Worm (Caenorhabditis elegans) whole organism, L4 larva: Measurements from ENCODE around the gene deb-1.

Experiments
- D1046.2 ChIP-seq: fragments of 200-800 bp; sonication (Bioruptor generic); IDR thresholded peaks from 2 replicates; pipeline ENCODE4 v1.3.6; 2022; ENCODE audit warnings: missing genetic modification characterization, missing compliant biosample characterization
- F10B5.3 ChIP-seq: sonication (generic microtip); optimal IDR thresholded peaks from 2 replicates; lab custom pipeline; 2016; ENCODE audit warnings: mild to moderate bottlenecking, missing genetic modification characterization, missing compliant biosample characterization
- F26F4.8 ChIP-seq: fragments of 200-800 bp; sonication (Bioruptor generic); conservative IDR thresholded peaks from 2 replicates; pipeline ENCODE4 v1.3.6; 2022; ENCODE audit warnings: missing genetic modification characterization, missing compliant biosample characterization
- F37D6.2 ChIP-seq: sonication (generic microtip); optimal IDR thresholded peaks from 2 replicates; lab custom pipeline; 2016; ENCODE audit warnings: mild to moderate bottlenecking, missing genetic modification characterization, missing compliant biosample characterization
- F44E2.7 ChIP-seq: fragments of 200-800 bp; sonication (Bioruptor generic); IDR thresholded peaks from 2 replicates; pipeline ENCODE4 v2.1.2; 2022; ENCODE audit warnings: missing genetic modification characterization, missing compliant biosample characterization
- F49E8.2 ChIP-seq: sonication (generic microtip); optimal IDR thresholded peaks from 2 replicates; lab custom pipeline; 2016; ENCODE audit warnings: missing compliant biosample characterization, mild to moderate bottlenecking, missing genetic modification characterization, borderline replicate concordance
- ZK546.5 ChIP-seq, 2 experiments: sonication (generic microtip); optimal IDR thresholded peaks; 2 replicates each; lab custom pipeline; 2017; ENCODE audit warnings: missing biosample characterization in 2 of 2, missing genetic modification characterization in 2 of 2
- aly-2 ChIP-seq: sonication (generic microtip); optimal IDR thresholded peaks from 2 replicates; lab custom pipeline; 2018; ENCODE audit warnings: missing biosample characterization, missing genetic modification characterization
- ama-1 ChIP-seq: fragments of 150-350 bp; optimal IDR thresholded peaks from 2 replicates; lab custom pipeline; 2014; ENCODE audit warnings: inconsistent platforms, mixed read lengths
- attf-4 ChIP-seq: sonication (generic microtip); optimal IDR thresholded peaks from 3 replicates; lab custom pipeline; 2017; ENCODE audit warnings: missing biosample characterization, missing genetic modification characterization
- ceh-20 ChIP-seq: fragments of 200-800 bp; sonication (Bioruptor generic); IDR thresholded peaks from 2 replicates; pipeline ENCODE4 v1.3.6; 2022; ENCODE audit warnings: missing genetic modification reagents, missing genetic modification characterization, missing compliant biosample characterization
- ceh-28 ChIP-seq: fragments of 150-350 bp; optimal IDR thresholded peaks from 2 replicates; lab custom pipeline; 2014; ENCODE audit warnings: missing biosample characterization, missing genetic modification reagents, missing genetic modification characterization
- ceh-32 ChIP-seq: sonication (generic microtip); optimal IDR thresholded peaks from 2 replicates; lab custom pipeline; 2016; ENCODE audit warnings: mild to moderate bottlenecking, missing genetic modification characterization, missing compliant biosample characterization; ENCODE audit not compliant: poor library complexity
- ceh-44 ChIP-seq: fragments of 200-800 bp; sonication (Bioruptor generic); IDR thresholded peaks from 2 replicates; pipeline ENCODE4 v1.3.6; 2022; ENCODE audit warnings: missing genetic modification reagents, missing genetic modification characterization, missing compliant biosample characterization
- cey-2 ChIP-seq: sonication (generic microtip); optimal IDR thresholded peaks from 3 replicates; lab custom pipeline; 2017; ENCODE audit warnings: missing genetic modification characterization, mild to moderate bottlenecking, missing compliant biosample characterization, antibody characterized with exemption, borderline replicate concordance; ENCODE audit not compliant: insufficient read depth
- ctbp-1 ChIP-seq: fragments of 200-800 bp; sonication (Bioruptor generic); IDR thresholded peaks from 2 replicates; pipeline ENCODE4 v1.3.6; 2022; ENCODE audit warnings: missing genetic modification reagents, missing genetic modification characterization, missing compliant biosample characterization
- daf-16 ChIP-seq, 3 experiments: sonication (generic microtip); optimal IDR thresholded peaks; 2 replicates each; lab custom pipeline; 2016 to 2017; ENCODE audit warnings: missing genetic modification characterization in 3 of 3, missing genetic modification reagents in 3 of 3, mild to moderate bottlenecking in 2 of 3, missing compliant biosample characterization in 2 of 3, missing biosample characterization in 1 of 3, moderate library complexity in 1 of 3
- daf-19 ChIP-seq: fragments of 200-800 bp; sonication (Bioruptor generic); conservative IDR thresholded peaks from 2 replicates; pipeline ENCODE4 v1.3.6; 2022; ENCODE audit warnings: missing genetic modification characterization, missing compliant biosample characterization
- dmd-8 ChIP-seq: fragments of 200-800 bp; sonication (Bioruptor generic); IDR thresholded peaks from 2 replicates; pipeline ENCODE4 v1.3.6; 2022; ENCODE audit warnings: missing genetic modification characterization, missing compliant biosample characterization
- dmd-9 ChIP-seq: fragments of 200-800 bp; sonication (Bioruptor generic); IDR thresholded peaks from 2 replicates; pipeline ENCODE4 v1.3.6; 2022; ENCODE audit warnings: missing genetic modification reagents, missing genetic modification characterization, missing compliant biosample characterization
- dpl-1 ChIP-seq: fragments of 150-350 bp; optimal IDR thresholded peaks from 2 replicates; lab custom pipeline; 2014; ENCODE audit warnings: missing biosample characterization, missing genetic modification reagents, missing genetic modification characterization
- duxl-1 ChIP-seq: sonication (generic microtip); optimal IDR thresholded peaks from 2 replicates; lab custom pipeline; 2016; ENCODE audit warnings: mild to moderate bottlenecking, missing genetic modification characterization, moderate library complexity, missing compliant biosample characterization; ENCODE audit not compliant: poor library complexity
- dve-1 ChIP-seq: sonication (generic microtip); optimal IDR thresholded peaks from 2 replicates; lab custom pipeline; 2017; ENCODE audit warnings: antibody characterized with exemption, mild to moderate bottlenecking, missing genetic modification characterization, missing compliant biosample characterization; ENCODE audit not compliant: insufficient read depth
- fkh-10 ChIP-seq: fragments of 150-350 bp; optimal IDR thresholded peaks from 2 replicates; lab custom pipeline; 2014; ENCODE audit warnings: missing biosample characterization, missing genetic modification reagents, missing genetic modification characterization
- fos-1 ChIP-seq: fragments of 150-350 bp; optimal IDR thresholded peaks from 2 replicates; lab custom pipeline; 2014; ENCODE audit warnings: missing biosample characterization, missing genetic modification characterization
- hif-1 ChIP-seq, 2 experiments: sonication (generic microtip); optimal IDR thresholded peaks; 2 replicates each; lab custom pipeline; 2016 to 2017; ENCODE audit warnings: missing compliant biosample characterization in 2 of 2, missing genetic modification characterization in 2 of 2, missing genetic modification reagents in 2 of 2, missing genotype in 2 of 2, mild to moderate bottlenecking in 1 of 2
- hlh-30 ChIP-seq: sonication (generic microtip); optimal IDR thresholded peaks from 2 replicates; lab custom pipeline; 2017; ENCODE audit warnings: antibody characterized with exemption, mild to moderate bottlenecking, missing genetic modification characterization, missing compliant biosample characterization; ENCODE audit not compliant: insufficient read depth
- jun-1 ChIP-seq: fragments of 150-350 bp; optimal IDR thresholded peaks from 2 replicates; lab custom pipeline; 2014; ENCODE audit warnings: missing biosample characterization, missing genetic modification reagents, missing genetic modification characterization
- lim-7 ChIP-seq: fragments of 200-800 bp; sonication (Bioruptor generic); IDR thresholded peaks from 2 replicates; pipeline ENCODE4 v1.3.6; 2022; ENCODE audit warnings: missing genetic modification characterization, missing compliant biosample characterization
- lin-13 ChIP-seq: fragments of 150-350 bp; optimal IDR thresholded peaks from 2 replicates; lab custom pipeline; 2014; ENCODE audit warnings: missing biosample characterization, missing genetic modification reagents, missing genetic modification characterization
- lin-15B ChIP-seq: fragments of 150-350 bp; sonication (generic microtip); optimal IDR thresholded peaks from 3 replicates; lab custom pipeline; 2014; ENCODE audit warnings: missing biosample characterization, missing genetic modification characterization
- lir-3 ChIP-seq: sonication (generic microtip); optimal IDR thresholded peaks from 2 replicates; lab custom pipeline; 2016; ENCODE audit warnings: mild to moderate bottlenecking, missing genetic modification characterization, missing compliant biosample characterization
- lsy-2 ChIP-seq, 2 experiments: fragments of 150-350 bp in 1 of 2; sonication (generic microtip) in 1 of 2; optimal IDR thresholded peaks; 2 replicates each; lab custom pipeline; 2014 to 2017; ENCODE audit warnings: missing biosample characterization in 2 of 2, missing genetic modification characterization in 2 of 2
- madf-5 ChIP-seq, 2 experiments: fragments of 200-800 bp; sonication (Bioruptor generic); IDR thresholded peaks; 2 replicates each; pipeline ENCODE4 v1.3.6; 2022; ENCODE audit warnings: missing compliant biosample characterization in 2 of 2, missing genetic modification characterization in 2 of 2
- mdl-1 ChIP-seq, 2 experiments: fragments of 150-350 bp in 1 of 2; sonication (generic microtip) in 1 of 2; optimal IDR thresholded peaks; 2 replicates each; lab custom pipeline; 2014 to 2017; ENCODE audit warnings: missing biosample characterization in 2 of 2, missing genetic modification characterization in 2 of 2
- mdt-29 ChIP-seq: fragments of 200-800 bp; sonication (Bioruptor generic); IDR thresholded peaks from 2 replicates; pipeline ENCODE4 v1.3.6; 2022; ENCODE audit warnings: missing genetic modification reagents, missing genetic modification characterization, missing compliant biosample characterization
- nhr-237 ChIP-seq: sonication (generic microtip); optimal IDR thresholded peaks from 2 replicates; lab custom pipeline; 2017; ENCODE audit warnings: missing biosample characterization, missing genetic modification characterization
- nhr-41 ChIP-seq: fragments of 200-800 bp; sonication (Bioruptor generic); IDR thresholded peaks from 2 replicates; pipeline ENCODE4 v1.3.6; 2022; ENCODE audit warnings: missing genetic modification reagents, missing genetic modification characterization, missing compliant biosample characterization
- nhr-76 ChIP-seq: fragments of 150-350 bp; optimal IDR thresholded peaks from 2 replicates; lab custom pipeline; 2014; ENCODE audit warnings: missing biosample characterization, missing genetic modification characterization
- nhr-77 ChIP-seq: fragments of 150-350 bp; optimal IDR thresholded peaks from 2 replicates; lab custom pipeline; 2014; ENCODE audit warnings: missing biosample characterization, missing genetic modification characterization
- pha-4 ChIP-seq, 2 experiments: fragments of 150-350 bp in 1 of 2; fragments of 200-800 bp in 1 of 2; sonication (Bioruptor generic) in 1 of 2; IDR thresholded peaks in 1 of 2; optimal IDR thresholded peaks in 1 of 2; 2 replicates each; pipeline versions ENCODE4 v1.3.6 to Lab custom; 2014 to 2022; ENCODE audit warnings: missing genetic modification characterization in 2 of 2, missing genetic modification reagents in 2 of 2, missing biosample characterization in 1 of 2, missing compliant biosample characterization in 1 of 2
- php-3 ChIP-seq: fragments of 200-800 bp; sonication (Bioruptor generic); IDR thresholded peaks from 2 replicates; pipeline ENCODE4 v1.3.6; 2022; ENCODE audit warnings: missing genetic modification reagents, missing genetic modification characterization, missing compliant biosample characterization
- set-16 ChIP-seq: fragments of 200-800 bp; sonication (Bioruptor generic); IDR thresholded peaks from 2 replicates; pipeline ENCODE4 v1.3.6; 2022; ENCODE audit warnings: missing genetic modification reagents, missing genetic modification characterization, missing compliant biosample characterization
- snpc-1.2 ChIP-seq: fragments of 200-800 bp; sonication (Bioruptor generic); IDR thresholded peaks from 2 replicates; pipeline ENCODE4 v1.3.6; 2022; ENCODE audit warnings: missing genetic modification reagents, missing genetic modification characterization, missing compliant biosample characterization
- snpc-4 ChIP-seq: fragments of 150-350 bp; optimal IDR thresholded peaks from 2 replicates; lab custom pipeline; 2014; ENCODE audit warnings: missing biosample characterization, missing genetic modification characterization
- unc-39 ChIP-seq: sonication (generic microtip); optimal IDR thresholded peaks from 2 replicates; lab custom pipeline; 2017; ENCODE audit warnings: missing biosample characterization, missing genetic modification characterization
- zag-1 ChIP-seq: fragments of 150-350 bp; optimal IDR thresholded peaks from 2 replicates; lab custom pipeline; 2014; ENCODE audit warnings: missing biosample characterization, missing genetic modification characterization
- zfp-3 ChIP-seq: fragments of 200-800 bp; sonication (Bioruptor generic); conservative IDR thresholded peaks from 2 replicates; pipeline ENCODE4 v1.3.6; 2022; ENCODE audit warnings: missing genetic modification reagents, missing genetic modification characterization, missing compliant biosample characterization
- ztf-11 ChIP-seq: fragments of 150-350 bp; optimal IDR thresholded peaks from 2 replicates; lab custom pipeline; 2014; ENCODE audit warnings: missing biosample characterization, missing genetic modification characterization

Gene deb-1

ce11 chrIV:7084632-7085160, 9.4 kb downstream of the deb-1 start, which contains the start of gene rps-4 (continued):
- TF ChIP-seq ztf-11 = no peak
- TF ChIP-seq php-3 (GFP tag; lab: Robert Waterston, UW) = 0 out of 2 replicates have a peak, but pooled peaks have one; percentile 42
- TF ChIP-seq fkh-10 (GFP tag; lab: Kevin White, UChicago) = peak; percentile 83
- TF ChIP-seq zfp-3 (GFP tag; lab: Robert Waterston, UW) = 0 out of 2 replicates have a peak, but pooled peaks have one; percentile 39
- no peak for TF ChIP-seq nhr-76 (tag; lab: Kevin White, UChicago)
- peak; percentile 87 for TF ChIP-seq dpl-1 (GFP tag; lab: Kevin White, UChicago)
- TF ChIP-seq F44E2.7 = no peak
- no peak for TF ChIP-seq ctbp-1 (GFP tag; lab: Robert Waterston, UW)
- TF ChIP-seq cey-2 (tag; lab: Kevin White, UChicago) = no peak
- TF ChIP-seq jun-1 = peak; percentile 23
- TF ChIP-seq nhr-77 (tag; lab: Kevin White, UChicago) = peak; percentile 86
- TF ChIP-seq lin-15B (tag; lab: Kevin White, UChicago) = peak; percentile 74
- no peak for TF ChIP-seq hlh-30 (tag; lab: Kevin White, UChicago)
- TF ChIP-seq dmd-8 = no peak
- TF ChIP-seq ceh-20 (GFP tag; lab: Robert Waterston, UW) = peak; percentile 79
- peak; percentile 74 for TF ChIP-seq snpc-1.2 (GFP tag; lab: Robert Waterston, UW)
- no peak for TF ChIP-seq nhr-41 (GFP tag; lab: Robert Waterston, UW)
- TF ChIP-seq lin-13 (GFP tag; lab: Kevin White, UChicago) = peak; percentile 65
- TF ChIP-seq ama-1 (lab: Kevin White, UChicago) = peak; percentile 43
- TF ChIP-seq madf-5 (GFP tag; IDR thresholded peaks at IDR 0.05; lab: Robert Waterston, UW) = no peak
- TF ChIP-seq F10B5.3 = no peak
- TF ChIP-seq dmd-9 (GFP tag; lab: Robert Waterston, UW) = peak; percentile 69
- no peak for TF ChIP-seq lim-7 (GFP tag; lab: Robert Waterston, UW)
- peak; percentile 96 for TF ChIP-seq dve-1 (tag; lab: Kevin White, UChicago)
- peak in 1 of 2 experiments; percentile 67 for TF ChIP-seq hif-1 (tag; optimal IDR thresholded peaks at IDR 0.05; lab: Kevin White, UChicago)
- TF ChIP-seq set-16 (GFP tag; lab: Robert Waterston, UW) = no peak; the same call in 1 of the 2 replicates
- TF ChIP-seq ceh-32 (tag; lab: Kevin White, UChicago) = no peak
- TF ChIP-seq F37D6.2 = peak; percentile 59
- TF ChIP-seq fos-1 (tag; lab: Kevin White, UChicago) = no peak
- TF ChIP-seq F26F4.8 (GFP tag; lab: Robert Waterston, UW) = no peak
- no peak for TF ChIP-seq lir-3
- no peak for TF ChIP-seq snpc-4 (tag; lab: Kevin White, UChicago)
- TF ChIP-seq attf-4 (tag; lab: Kevin White, UChicago) = no peak
- 0 out of 2 replicates have a peak, but pooled peaks have one; percentile 5 for TF ChIP-seq ceh-44 (GFP tag; lab: Robert Waterston, UW)
- TF ChIP-seq ceh-28 = no peak
- no peak for TF ChIP-seq nhr-237 (tag; lab: Kevin White, UChicago)
- TF ChIP-seq mdt-29 (GFP tag; lab: Robert Waterston, UW) = peak; percentile 66
- TF ChIP-seq mdl-1 (tag; optimal IDR thresholded peaks at IDR 0.05; lab: Kevin White, UChicago) = peak in 1 of 2 experiments; percentile 57
- no peak for TF ChIP-seq zag-1
- TF ChIP-seq daf-19 (GFP tag; lab: Robert Waterston, UW) = 0 out of 2 replicates have a peak, but pooled peaks have one; percentile 64
- TF ChIP-seq daf-16 (GFP tag; optimal IDR thresholded peaks at IDR 0.05; lab: Kevin White, UChicago) = peak in 1 of 2 experiments; percentile 43
- TF ChIP-seq daf-16 (tag; optimal IDR thresholded peaks at IDR 0.05; lab: Kevin White, UChicago) = peak; percentile 92
- no peak for TF ChIP-seq unc-39 (tag; lab: Kevin White, UChicago)
- TF ChIP-seq ZK546.5 (tag; optimal IDR thresholded peaks at IDR 0.05; lab: Kevin White, UChicago) = no peak
- TF ChIP-seq F49E8.2 (tag; lab: Kevin White, UChicago) = no peak
- TF ChIP-seq pha-4 (GFP tag; IDR thresholded peaks at IDR 0.05; lab: Robert Waterston, UW) = peak; percentile 68
- TF ChIP-seq pha-4 (tag; optimal IDR thresholded peaks at IDR 0.05; lab: Kevin White, UChicago) = peak; percentile 62
- TF ChIP-seq aly-2 (tag; lab: Kevin White, UChicago) = no peak
- TF ChIP-seq lsy-2 (tag; optimal IDR thresholded peaks at IDR 0.05; lab: Kevin White, UChicago) = peak in 1 of 2 experiments; percentile 93
- no peak for TF ChIP-seq duxl-1
- 0 out of 2 replicates have a peak, but pooled peaks have one; percentile 36 for TF ChIP-seq D1046.2 (GFP tag; lab: Robert Waterston, UW)
